Worm (Caenorhabditis elegans) whole organism, young adult: ENCODE results near the gene B0035.3.

Source experiments
- B0019.2 ChIP-seq: fragments of 200-800 bp; sonication (Bioruptor generic); conservative IDR thresholded peaks from 2 replicates; pipeline ENCODE4 v1.3.6; 2022; ENCODE audit warnings: missing genetic modification reagents, missing genetic modification characterization, missing compliant biosample characterization
- D2030.7 ChIP-seq: fragments of 200-800 bp; sonication (Bioruptor generic); IDR thresholded peaks from 2 replicates; pipeline ENCODE4 v1.3.6; 2022; ENCODE audit warnings: missing genetic modification reagents, missing genetic modification characterization, missing compliant biosample characterization
- F33H1.4 ChIP-seq: fragments of 200-800 bp; sonication (Bioruptor generic); IDR thresholded peaks from 2 replicates; pipeline ENCODE4 v1.3.6; 2022; ENCODE audit warnings: missing genetic modification reagents, missing genetic modification characterization, missing compliant biosample characterization
- F52B5.7 ChIP-seq: sonication (generic microtip); optimal IDR thresholded peaks from 2 replicates; lab custom pipeline; 2016; ENCODE audit warnings: mild to moderate bottlenecking, missing genetic modification characterization, missing compliant biosample characterization
- F57A8.1 ChIP-seq: fragments of 200-800 bp; sonication (Bioruptor generic); optimal IDR thresholded peaks from 2 replicates; lab custom pipeline; 2018; ENCODE audit warnings: mild to moderate bottlenecking, missing genetic modification characterization, moderate library complexity, missing compliant biosample characterization
- K12H6.12 ChIP-seq: fragments of 200-800 bp; sonication (Bioruptor generic); optimal IDR thresholded peaks from 2 replicates; lab custom pipeline; 2018; ENCODE audit warnings: mild to moderate bottlenecking, missing genetic modification characterization, missing compliant biosample characterization
- T07F8.4 ChIP-seq: sonication (generic microtip); optimal IDR thresholded peaks from 2 replicates; lab custom pipeline; 2016; ENCODE audit warnings: mild to moderate bottlenecking, missing genetic modification characterization, moderate library complexity, missing compliant biosample characterization
- Y53G8AR.9 ChIP-seq: fragments of 200-800 bp; sonication (Bioruptor generic); conservative IDR thresholded peaks from 2 replicates; pipeline ENCODE4 v1.3.6; 2022; ENCODE audit warnings: missing genetic modification reagents, missing genetic modification characterization, missing compliant biosample characterization
- Y56A3A.18 ChIP-seq: fragments of 200-800 bp; sonication (Bioruptor generic); IDR thresholded peaks from 2 replicates; pipeline ENCODE4 v1.3.6; 2022; ENCODE audit warnings: missing genetic modification reagents, missing genetic modification characterization, missing compliant biosample characterization
- Y67H2A.10 ChIP-seq: fragments of 200-800 bp; sonication (Bioruptor generic); conservative IDR thresholded peaks from 2 replicates; pipeline ENCODE4 v1.3.6; 2022; ENCODE audit warnings: missing genetic modification reagents, missing genetic modification characterization, missing compliant biosample characterization
- Y95B8A.8 ChIP-seq: fragments of 200-800 bp; sonication (Bioruptor generic); IDR thresholded peaks from 2 replicates; pipeline ENCODE4 v1.3.6; 2022; ENCODE audit warnings: missing genetic modification reagents, missing genetic modification characterization, missing compliant biosample characterization
- akir-1 ChIP-seq: fragments of 200-800 bp; sonication (Bioruptor generic); optimal IDR thresholded peaks from 2 replicates; lab custom pipeline; 2018; ENCODE audit warnings: mild to moderate bottlenecking, missing genetic modification characterization, moderate library complexity, missing compliant biosample characterization
- aptf-2 ChIP-seq: fragments of 200-800 bp; sonication (Bioruptor generic); conservative IDR thresholded peaks from 2 replicates; pipeline ENCODE4 v1.3.6; 2022; ENCODE audit warnings: missing genetic modification reagents, missing genetic modification characterization, missing compliant biosample characterization
- athp-1 ChIP-seq: sonication (generic microtip); optimal IDR thresholded peaks from 2 replicates; lab custom pipeline; 2017; ENCODE audit warnings: mild to moderate bottlenecking, missing genetic modification characterization, missing compliant biosample characterization
- attf-6 ChIP-seq: fragments of 200-800 bp; sonication (Bioruptor generic); IDR thresholded peaks from 2 replicates; pipeline ENCODE4 v1.3.6; 2022; ENCODE audit warnings: missing genetic modification reagents, missing genetic modification characterization, missing compliant biosample characterization
- bed-2 ChIP-seq: fragments of 200-800 bp; sonication (Bioruptor generic); IDR thresholded peaks from 2 replicates; pipeline ENCODE4 v1.3.6; 2022; ENCODE audit warnings: missing genetic modification reagents, missing genetic modification characterization, missing compliant biosample characterization
- ccch-3 ChIP-seq: fragments of 200-800 bp; sonication (Bioruptor generic); optimal IDR thresholded peaks from 2 replicates; lab custom pipeline; 2018; ENCODE audit warnings: mild to moderate bottlenecking, missing genetic modification characterization, missing compliant biosample characterization
- ceh-100 ChIP-seq: fragments of 200-800 bp; sonication (Bioruptor generic); IDR thresholded peaks from 2 replicates; pipeline ENCODE4 v1.3.6; 2022; ENCODE audit warnings: missing genetic modification reagents, missing genetic modification characterization, missing compliant biosample characterization
- chd-7 ChIP-seq: sonication (generic microtip); optimal IDR thresholded peaks from 2 replicates; lab custom pipeline; 2016; ENCODE audit warnings: mild to moderate bottlenecking, missing genetic modification characterization, moderate library complexity, missing compliant biosample characterization
- dox-1 ChIP-seq: fragments of 200-800 bp; sonication (Bioruptor generic); IDR thresholded peaks from 2 replicates; pipeline ENCODE4 v1.3.6; 2022; ENCODE audit warnings: missing genetic modification reagents, missing genetic modification characterization, missing compliant biosample characterization
- egrh-3 ChIP-seq: fragments of 200-800 bp; sonication (Bioruptor generic); IDR thresholded peaks from 2 replicates; pipeline ENCODE4 v1.3.6; 2022; ENCODE audit warnings: missing genetic modification reagents, missing genetic modification characterization, missing compliant biosample characterization
- ekl-4 ChIP-seq: fragments of 200-800 bp; sonication (Bioruptor generic); IDR thresholded peaks from 2 replicates; pipeline ENCODE4 v1.3.6; 2022; ENCODE audit warnings: missing genetic modification reagents, missing genetic modification characterization, missing compliant biosample characterization
- gei-17 ChIP-seq: fragments of 200-800 bp; sonication (Bioruptor generic); optimal IDR thresholded peaks from 2 replicates; lab custom pipeline; 2018; ENCODE audit warnings: mild to moderate bottlenecking, missing genetic modification characterization, missing compliant biosample characterization
- hlh-12 ChIP-seq: sonication (generic microtip); optimal IDR thresholded peaks from 2 replicates; lab custom pipeline; 2016; ENCODE audit warnings: missing genetic modification characterization, missing compliant biosample characterization
- hrde-1 ChIP-seq: sonication (generic microtip); optimal IDR thresholded peaks from 2 replicates; lab custom pipeline; 2016; ENCODE audit warnings: missing genetic modification characterization, mild to moderate bottlenecking, missing compliant biosample characterization, moderate library complexity, missing genotype, missing genetic modification reagents, borderline replicate concordance
- let-607 ChIP-seq, 2 experiments: fragments of 200-800 bp in 1 of 2; sonication (Bioruptor generic) in 1 of 2; sonication (generic microtip) in 1 of 2; optimal IDR thresholded peaks; 2 replicates each; lab custom pipeline; 2016 to 2018; ENCODE audit warnings: mild to moderate bottlenecking in 2 of 2, missing compliant biosample characterization in 2 of 2, missing genetic modification characterization in 2 of 2, moderate library complexity in 2 of 2, missing genotype in 1 of 2
- lin-26 ChIP-seq: fragments of 200-800 bp; sonication (Bioruptor generic); IDR thresholded peaks from 2 replicates; pipeline ENCODE4 v1.3.6; 2022; ENCODE audit warnings: missing genetic modification reagents, missing genetic modification characterization, missing compliant biosample characterization
- lin-40 ChIP-seq: sonication (generic microtip); optimal IDR thresholded peaks from 2 replicates; lab custom pipeline; 2016; ENCODE audit warnings: missing genetic modification characterization, mild to moderate bottlenecking, missing compliant biosample characterization, missing genotype, missing genetic modification reagents
- lin-54 ChIP-seq: fragments of 200-800 bp; sonication (Bioruptor generic); optimal IDR thresholded peaks from 2 replicates; lab custom pipeline; 2018; ENCODE audit warnings: mild to moderate bottlenecking, missing genetic modification characterization, missing compliant biosample characterization
- lsl-1 ChIP-seq: fragments of 200-800 bp; sonication (Bioruptor generic); optimal IDR thresholded peaks from 2 replicates; lab custom pipeline; 2018; ENCODE audit warnings: mild to moderate bottlenecking, missing genetic modification characterization, moderate library complexity, missing compliant biosample characterization
- lsy-27 ChIP-seq: sonication (generic microtip); optimal IDR thresholded peaks from 2 replicates; lab custom pipeline; 2017; ENCODE audit warnings: missing genetic modification characterization, mild to moderate bottlenecking, missing compliant biosample characterization, antibody characterized with exemption, missing genotype, borderline replicate concordance; ENCODE audit not compliant: insufficient read depth
- mel-28 ChIP-seq: sonication (generic microtip); optimal IDR thresholded peaks from 2 replicates; lab custom pipeline; 2016; ENCODE audit warnings: borderline replicate concordance, mild to moderate bottlenecking, missing genetic modification characterization, missing compliant biosample characterization
- mxl-1 ChIP-seq: sonication (generic microtip); optimal IDR thresholded peaks from 2 replicates; lab custom pipeline; 2016; ENCODE audit warnings: missing genetic modification characterization, missing compliant biosample characterization
- nfya-1 ChIP-seq: sonication (generic microtip); optimal IDR thresholded peaks from 2 replicates; lab custom pipeline; 2017; ENCODE audit warnings: antibody characterized with exemption, missing compliant biosample characterization, missing genetic modification characterization, borderline replicate concordance; ENCODE audit not compliant: insufficient read depth
- nhr-27 ChIP-seq: fragments of 200-800 bp; sonication (Bioruptor generic); optimal IDR thresholded peaks from 2 replicates; lab custom pipeline; 2018; ENCODE audit warnings: mild to moderate bottlenecking, missing genetic modification characterization, moderate library complexity, missing compliant biosample characterization
- rpc-1 ChIP-seq, 2 experiments: fragments of 150-350 bp in 1 of 2; sonication (generic microtip) in 1 of 2; optimal IDR thresholded peaks; 2 replicates each; lab custom pipeline; 2014 to 2018; ENCODE audit warnings: missing biosample characterization in 1 of 2, missing genetic modification characterization in 1 of 2, missing genetic modification reagents in 1 of 2, missing genotype in 1 of 2
- sea-2 ChIP-seq: fragments of 200-800 bp; sonication (Bioruptor generic); IDR thresholded peaks from 2 replicates; pipeline ENCODE4 v1.3.6; 2022; ENCODE audit warnings: missing genetic modification characterization, missing compliant biosample characterization
- snpc-1.1 ChIP-seq: sonication (generic microtip); optimal IDR thresholded peaks from 2 replicates; lab custom pipeline; 2017; ENCODE audit warnings: missing genetic modification characterization, mild to moderate bottlenecking, missing compliant biosample characterization, antibody characterized with exemption, moderate library complexity, missing genotype, missing genetic modification reagents; ENCODE audit not compliant: insufficient read depth
- snpc-1.3 ChIP-seq: sonication (generic microtip); optimal IDR thresholded peaks from 2 replicates; lab custom pipeline; 2017; ENCODE audit warnings: missing genetic modification characterization, mild to moderate bottlenecking, missing compliant biosample characterization, antibody characterized with exemption, moderate library complexity, missing genotype, missing genetic modification reagents; ENCODE audit not compliant: insufficient read depth
- snpc-3.4 ChIP-seq: sonication (generic microtip); optimal IDR thresholded peaks from 2 replicates; lab custom pipeline; 2017; ENCODE audit warnings: missing genetic modification characterization, mild to moderate bottlenecking, missing compliant biosample characterization, antibody characterized with exemption, moderate library complexity, missing genotype, missing genetic modification reagents
- somi-1 ChIP-seq: fragments of 200-800 bp; sonication (Bioruptor generic); optimal IDR thresholded peaks from 2 replicates; lab custom pipeline; 2018; ENCODE audit warnings: mild to moderate bottlenecking, missing genetic modification characterization, missing compliant biosample characterization
- sptf-2 ChIP-seq: fragments of 200-800 bp; sonication (Bioruptor generic); optimal IDR thresholded peaks from 2 replicates; lab custom pipeline; 2018; ENCODE audit warnings: mild to moderate bottlenecking, missing genetic modification characterization, missing compliant biosample characterization
- tbx-9 ChIP-seq: sonication (generic microtip); optimal IDR thresholded peaks from 2 replicates; lab custom pipeline; 2016; ENCODE audit warnings: borderline replicate concordance, missing genetic modification characterization, inconsistent platforms, missing compliant biosample characterization
- unc-130 ChIP-seq: sonication (generic microtip); optimal IDR thresholded peaks from 2 replicates; lab custom pipeline; 2016; ENCODE audit warnings: missing genetic modification reagents, missing genetic modification characterization, missing compliant biosample characterization
- zfh-2 ChIP-seq: fragments of 200-800 bp; sonication (Bioruptor generic); conservative IDR thresholded peaks from 2 replicates; pipeline ENCODE4 v1.3.6; 2022; ENCODE audit warnings: missing genetic modification reagents, missing genetic modification characterization, missing compliant biosample characterization
- ztf-18 ChIP-seq: sonication (generic microtip); optimal IDR thresholded peaks from 2 replicates; lab custom pipeline; 2016; ENCODE audit warnings: missing genotype, mild to moderate bottlenecking, missing genetic modification characterization, missing compliant biosample characterization
- ztf-3 ChIP-seq: fragments of 200-800 bp; sonication (Bioruptor generic); optimal IDR thresholded peaks from 2 replicates; lab custom pipeline; 2018; ENCODE audit warnings: mild to moderate bottlenecking, missing genetic modification characterization, missing compliant biosample characterization

B0035.3 gene

ce11 chrIV:11337021-11337420 lies 22.2 kb upstream of the B0035.3 start, which contains the start of gene F54E12.2:
F54E12.2 (minus strand) TSS chrIV:11337184.
- peak; percentile 88 for TF ChIP-seq B0019.2
- peak; percentile 35; the same call in 1 of the 2 replicates for TF ChIP-seq Y67H2A.10 (GFP tag; lab: Robert Waterston, UW)
- TF ChIP-seq Y56A3A.18: no peak
- TF ChIP-seq aptf-2: 0 out of 2 replicates have a peak, but pooled peaks have one; percentile 48
- TF ChIP-seq nfya-1 (tag; lab: Kevin White, UChicago): no peak
- TF ChIP-seq ccch-3 (GFP tag; lab: Kevin White, UChicago): no peak
- no peak for TF ChIP-seq somi-1 (GFP tag; lab: Kevin White, UChicago)
- peak; percentile 90 for TF ChIP-seq unc-130 (GFP tag; lab: Kevin White, UChicago)
- peak; percentile 99 for TF ChIP-seq F33H1.4 (GFP tag; lab: Robert Waterston, UW)
- TF ChIP-seq sptf-2 (GFP tag; lab: Kevin White, UChicago): no peak
- TF ChIP-seq sea-2 (GFP tag; lab: Robert Waterston, UW): no peak
- no peak for TF ChIP-seq let-607 (tag; optimal IDR thresholded peaks at IDR 0.05; lab: Kevin White, UChicago)
- no peak for TF ChIP-seq rpc-1 (optimal IDR thresholded peaks at IDR 0.05; lab: Kevin White, UChicago)
- TF ChIP-seq rpc-1 (tag; optimal IDR thresholded peaks at IDR 0.05; lab: Kevin White, UChicago): no peak
- TF ChIP-seq ceh-100 (GFP tag; lab: Robert Waterston, UW): peak; percentile 45; the same call in 1 of the 2 replicates
- TF ChIP-seq F52B5.7 (tag; lab: Kevin White, UChicago): no peak
- peak; percentile 94 for TF ChIP-seq snpc-3.4 (tag; lab: Kevin White, UChicago)
- TF ChIP-seq nhr-27: no peak
- TF ChIP-seq hrde-1: no peak
- no peak for TF ChIP-seq hlh-12 (tag; lab: Kevin White, UChicago)
- TF ChIP-seq athp-1 (tag; lab: Kevin White, UChicago): peak; percentile 38
- no peak for TF ChIP-seq ztf-18
- no peak for TF ChIP-seq tbx-9 (tag; lab: Kevin White, UChicago)
- TF ChIP-seq mel-28 (tag; lab: Kevin White, UChicago): no peak
- peak; percentile 97 for TF ChIP-seq lsl-1
- peak; percentile 89 for TF ChIP-seq dox-1 (GFP tag; lab: Robert Waterston, UW)
- TF ChIP-seq Y95B8A.8 (GFP tag; lab: Robert Waterston, UW): peak; percentile 95
- TF ChIP-seq K12H6.12 (tag; lab: Kevin White, UChicago): no peak
- no peak for TF ChIP-seq zfh-2 (GFP tag; lab: Robert Waterston, UW)
- TF ChIP-seq D2030.7 (GFP tag; lab: Robert Waterston, UW): peak; percentile 98
- peak; percentile 56 for TF ChIP-seq snpc-1.1 (tag; lab: Kevin White, UChicago)
- TF ChIP-seq bed-2: no peak
- TF ChIP-seq T07F8.4: no peak
- TF ChIP-seq mxl-1 (tag; lab: Kevin White, UChicago): no peak
- TF ChIP-seq attf-6 (GFP tag; lab: Robert Waterston, UW): peak; percentile 68
- peak; percentile 82 for TF ChIP-seq lin-54 (GFP tag; lab: Kevin White, UChicago)
- TF ChIP-seq gei-17 (GFP tag; lab: Kevin White, UChicago): no peak
- no peak for TF ChIP-seq chd-7
- no peak for TF ChIP-seq egrh-3 (GFP tag; lab: Robert Waterston, UW)
- TF ChIP-seq akir-1: no peak
- peak; percentile 30; the same call in 1 of the 2 replicates for TF ChIP-seq ekl-4 (GFP tag; lab: Robert Waterston, UW)
- peak; percentile 86 for TF ChIP-seq Y53G8AR.9 (GFP tag; lab: Robert Waterston, UW)
- TF ChIP-seq lsy-27 (tag; lab: Kevin White, UChicago): no peak
- no peak for TF ChIP-seq lin-40
- TF ChIP-seq lin-26 (GFP tag; lab: Robert Waterston, UW): peak; percentile 67
- peak; percentile 88 for TF ChIP-seq snpc-1.3 (tag; lab: Kevin White, UChicago)
- no peak for TF ChIP-seq ztf-3 (GFP tag; lab: Kevin White, UChicago)
- no peak for TF ChIP-seq F57A8.1
